Fruit fly (Drosophila melanogaster): ENCODE results near the gene Hsp27.

The Hsp27 gene

DNA sequence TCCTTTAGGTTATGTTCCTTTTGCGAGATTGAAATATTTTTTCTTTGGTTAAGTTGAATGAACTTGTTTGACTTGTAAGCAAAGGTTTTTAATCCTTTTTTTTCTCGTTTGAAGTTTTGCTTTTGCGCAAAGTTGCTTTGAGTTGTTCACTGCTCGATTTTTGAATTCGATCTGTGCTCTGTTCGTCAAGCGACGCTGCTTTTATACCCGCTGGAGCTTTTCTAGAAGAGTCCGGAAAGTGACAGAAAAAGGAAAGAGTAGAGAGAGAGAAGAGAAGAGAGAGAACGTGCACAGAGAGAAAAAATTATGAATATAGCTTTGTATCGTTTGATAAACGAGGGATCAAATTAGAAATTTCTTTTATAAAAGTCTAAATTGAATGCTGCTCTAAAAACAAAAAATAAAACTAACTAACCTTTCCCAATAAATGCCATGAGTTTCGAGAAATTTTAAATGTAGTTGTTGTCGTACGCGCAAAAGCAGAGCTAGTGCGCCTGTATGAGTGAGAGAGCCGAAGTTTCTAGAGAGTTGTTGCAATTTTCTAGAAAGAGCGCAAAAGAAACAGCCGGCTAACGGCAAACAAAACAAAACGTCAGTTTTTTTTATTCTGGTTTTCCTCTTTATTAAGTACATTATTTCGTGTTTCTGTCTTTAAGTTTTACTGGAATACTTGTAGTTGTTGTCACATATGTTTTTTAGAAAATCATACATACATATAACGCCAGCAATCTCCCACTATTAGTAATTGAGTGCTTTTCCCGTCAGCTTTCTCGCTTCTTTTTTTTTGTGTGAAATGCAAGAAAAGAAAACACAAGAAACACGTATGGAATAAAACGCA, 6.4 kb upstream of the Hsp27 start, which contains the start of gene Hsp26 (continued):
- peak; percentile 87 to 90 for TF ChIP-seq dpn (GFP tag; optimal IDR thresholded peaks at IDR 0.05)
- peak; percentile 64 for TF ChIP-seq dm (GFP tag; optimal IDR thresholded peaks at IDR 0.05)
- TF ChIP-seq CG11696 (GFP tag; IDR thresholded peaks at IDR 0.05): peak; percentile 65
- TF ChIP-seq CG8290 (GFP tag; optimal IDR thresholded peaks at IDR 0.05): peak; percentile 72
- TF ChIP-seq CG8290 (tag; optimal IDR thresholded peaks at IDR 0.05): peak in 1 of 2 experiments; percentile 24
- TF ChIP-seq pfk (GFP tag; optimal IDR thresholded peaks at IDR 0.05): no peak
- TF ChIP-seq CG15696 (tag; optimal IDR thresholded peaks at IDR 0.05): peak; percentile 12
- peak; percentile 86 for TF ChIP-seq Fer1 (GFP tag; optimal IDR thresholded peaks at IDR 0.05)
- peak; percentile 85 for TF ChIP-seq dmrt99B (tag; optimal IDR thresholded peaks at IDR 0.05)
- TF ChIP-seq slbo (GFP tag; IDR thresholded peaks at IDR 0.05): peak; percentile 85
- TF ChIP-seq cg (GFP tag; optimal IDR thresholded peaks at IDR 0.05): peak; percentile 89
- TF ChIP-seq CG8089 (GFP tag; optimal IDR thresholded peaks at IDR 0.05): peak; percentile 79
- TF ChIP-seq Dfd (GFP tag; optimal IDR thresholded peaks at IDR 0.05): no peak
- TF ChIP-seq ind (GFP tag; optimal IDR thresholded peaks at IDR 0.05): peak; percentile 69
- TF ChIP-seq CG8281 (tag; optimal IDR thresholded peaks at IDR 0.05): peak; percentile 60
- peak; percentile 79 for TF ChIP-seq nom (GFP tag; optimal IDR thresholded peaks at IDR 0.05)
- TF ChIP-seq YL-1 (GFP tag; optimal IDR thresholded peaks at IDR 0.05): peak; percentile 67
- TF ChIP-seq Atf-2 (GFP tag; optimal IDR thresholded peaks at IDR 0.05): peak; percentile 67
- no peak for TF ChIP-seq sr (GFP tag; IDR thresholded peaks at IDR 0.05)
- TF ChIP-seq hbn (GFP tag; IDR thresholded peaks at IDR 0.05; ENCODE audit: partially characterized antibody): no peak
- TF ChIP-seq CG13775 (GFP tag; optimal IDR thresholded peaks at IDR 0.05): peak; percentile 73
- TF ChIP-seq tap (tag; optimal IDR thresholded peaks at IDR 0.05): peak; percentile 71
- peak; percentile 58 for TF ChIP-seq sqz (GFP tag; optimal IDR thresholded peaks at IDR 0.05)
- no peak for TF ChIP-seq mirr (GFP tag; optimal IDR thresholded peaks at IDR 0.05)
- TF ChIP-seq CG1602 (GFP tag; optimal IDR thresholded peaks at IDR 0.05): peak; percentile 80
- peak; percentile 73 for TF ChIP-seq CG2875 (GFP tag; optimal IDR thresholded peaks at IDR 0.05)
- peak; percentile 49 for TF ChIP-seq CG5245 (GFP tag; optimal IDR thresholded peaks at IDR 0.05)
- TF ChIP-seq chm (GFP tag; IDR thresholded peaks at IDR 0.05): peak; percentile 94
- peak; percentile 66 for TF ChIP-seq ssp (GFP tag; IDR thresholded peaks at IDR 0.05)
- TF ChIP-seq MESR4 (GFP tag; optimal IDR thresholded peaks at IDR 0.05): peak; percentile 3
- peak; percentile 90 for TF ChIP-seq CG12391 (tag; optimal IDR thresholded peaks at IDR 0.05)
- TF ChIP-seq CG6765 (GFP tag; optimal IDR thresholded peaks at IDR 0.05): peak; percentile 74
- no peak for TF ChIP-seq Dref (GFP tag; IDR thresholded peaks at IDR 0.05)
- peak; percentile 86 for TF ChIP-seq Oli (tag; optimal IDR thresholded peaks at IDR 0.05)
- TF ChIP-seq p53 (GFP tag; optimal IDR thresholded peaks at IDR 0.05): peak; percentile 63
- peak; percentile 74 for TF ChIP-seq Asciz (GFP tag; optimal IDR thresholded peaks at IDR 0.05)
- TF ChIP-seq CG32772 (GFP tag; IDR thresholded peaks at IDR 0.05): peak; percentile 71
- TF ChIP-seq ato (GFP tag; IDR thresholded peaks at IDR 0.05; ENCODE audit: partially characterized antibody): no peak
- TF ChIP-seq CG14441 (GFP tag; IDR thresholded peaks at IDR 0.05): peak; percentile 81
- TF ChIP-seq yki (optimal IDR thresholded peaks at IDR 0.05): peak; percentile 10
- TF ChIP-seq sisA (GFP tag; IDR thresholded peaks at IDR 0.05): peak; percentile 74
- TF ChIP-seq abd-A (tag; optimal IDR thresholded peaks at IDR 0.05): no peak
- 0 out of 2 replicates have a peak, but pooled peaks have one; percentile 27 for TF ChIP-seq GATAe (GFP tag; conservative IDR thresholded peaks at IDR 0.05)
- TF ChIP-seq hb (GFP tag; IDR thresholded peaks at IDR 0.05; ENCODE audit: partially characterized antibody): no peak
- TF ChIP-seq Ets97D (GFP tag; optimal IDR thresholded peaks at IDR 0.05): peak; percentile 46
- TF ChIP-seq CG11247 (GFP tag; IDR thresholded peaks at IDR 0.05): peak; percentile 62
- TF ChIP-seq kay (GFP tag; optimal IDR thresholded peaks at IDR 0.05): peak; percentile 81
- peak; percentile 62 for TF ChIP-seq bigmax (GFP tag; optimal IDR thresholded peaks at IDR 0.05)
- peak; percentile 24; the same call in 1 of the 2 replicates for TF ChIP-seq CG10321 (GFP tag; IDR thresholded peaks at IDR 0.05)
